Worm (Caenorhabditis elegans) whole organism, L3 larva: Measurements from ENCODE around the gene C02F5.5.

ENCODE experiments used
- R02D3.7 ChIP-seq: fragments of 150-350 bp; optimal IDR thresholded peaks from 2 replicates; lab custom pipeline; 2014; ENCODE audit warnings: missing biosample characterization, missing genetic modification characterization
- aly-2 ChIP-seq: fragments of 150-350 bp; optimal IDR thresholded peaks from 2 replicates; lab custom pipeline; 2014; ENCODE audit warnings: missing biosample characterization, missing genetic modification characterization
- ceh-16 ChIP-seq: sonication (generic microtip); optimal IDR thresholded peaks from 2 replicates; lab custom pipeline; 2017; ENCODE audit warnings: missing biosample characterization, missing genetic modification characterization
- ceh-28 ChIP-seq: fragments of 150-350 bp; optimal IDR thresholded peaks from 2 replicates; lab custom pipeline; 2014; ENCODE audit warnings: missing biosample characterization, missing genetic modification reagents, missing genetic modification characterization
- egl-27 ChIP-seq: sonication (generic microtip); optimal IDR thresholded peaks from 4 replicates; lab custom pipeline; 2017; ENCODE audit warnings: missing biosample characterization, missing genetic modification reagents, missing genetic modification characterization
- egl-5 ChIP-seq: fragments of 150-350 bp; optimal IDR thresholded peaks from 2 replicates; lab custom pipeline; 2017; ENCODE audit warnings: missing biosample characterization, missing genetic modification reagents, missing genetic modification characterization, inconsistent platforms
- elt-1 ChIP-seq: fragments of 150-350 bp; optimal IDR thresholded peaks from 2 replicates; lab custom pipeline; 2014; ENCODE audit warnings: missing biosample characterization, missing genetic modification characterization
- elt-2 ChIP-seq: sonication (generic microtip); optimal IDR thresholded peaks from 2 replicates; lab custom pipeline; 2016; ENCODE audit warnings: missing genetic modification reagents, mild to moderate bottlenecking, missing genetic modification characterization, missing compliant biosample characterization
- elt-3 ChIP-seq, 3 experiments: fragments of 150-350 bp in 1 of 3; sonication (generic microtip) in 2 of 3; optimal IDR thresholded peaks; 2 replicates in 2 of 3; 4 replicates in 1 of 3; lab custom pipeline; 2014 to 2017; ENCODE audit warnings: missing biosample characterization in 3 of 3, missing genetic modification characterization in 3 of 3
- eor-1 ChIP-seq, 2 experiments: fragments of 150-350 bp; optimal IDR thresholded peaks; 2 replicates each; lab custom pipeline; 2014 to 2018; ENCODE audit warnings: missing biosample characterization in 2 of 2, missing genetic modification characterization in 2 of 2
- fkh-10 ChIP-seq: sonication (generic microtip); optimal IDR thresholded peaks from 2 replicates; lab custom pipeline; 2017; ENCODE audit warnings: missing biosample characterization, missing genetic modification reagents, missing genetic modification characterization
- fos-1 ChIP-seq: fragments of 150-350 bp; optimal IDR thresholded peaks from 2 replicates; lab custom pipeline; 2014; ENCODE audit warnings: missing biosample characterization, missing genetic modification characterization
- hmg-11 ChIP-seq: sonication (generic microtip); optimal IDR thresholded peaks from 2 replicates; lab custom pipeline; 2016; ENCODE audit warnings: missing genetic modification characterization, missing compliant biosample characterization
- jun-1 ChIP-seq: fragments of 150-350 bp; optimal IDR thresholded peaks from 2 replicates; lab custom pipeline; 2014; ENCODE audit warnings: missing biosample characterization, missing genetic modification reagents, missing genetic modification characterization
- lin-15B ChIP-seq: fragments of 150-350 bp; optimal IDR thresholded peaks from 2 replicates; lab custom pipeline; 2014; ENCODE audit warnings: missing biosample characterization, missing genetic modification characterization
- lin-39 ChIP-seq: fragments of 150-350 bp; optimal IDR thresholded peaks from 2 replicates; lab custom pipeline; 2018; ENCODE audit warnings: missing biosample characterization, missing genetic modification reagents, missing genetic modification characterization
- lsy-12 ChIP-seq: sonication (generic microtip); optimal IDR thresholded peaks from 2 replicates; lab custom pipeline; 2016; ENCODE audit warnings: mild to moderate bottlenecking, missing genetic modification characterization, missing compliant biosample characterization
- mdl-1 ChIP-seq: fragments of 150-350 bp; optimal IDR thresholded peaks from 2 replicates; lab custom pipeline; 2014; ENCODE audit warnings: missing biosample characterization, missing genetic modification characterization
- nfya-1 ChIP-seq: sonication (generic microtip); optimal IDR thresholded peaks from 2 replicates; lab custom pipeline; 2017; ENCODE audit warnings: missing genetic modification characterization, mild to moderate bottlenecking, missing compliant biosample characterization, antibody characterized with exemption, moderate library complexity; ENCODE audit not compliant: insufficient read depth
- nhr-23 ChIP-seq: fragments of 150-350 bp; optimal IDR thresholded peaks from 2 replicates; lab custom pipeline; 2014; ENCODE audit warnings: missing biosample characterization, missing genetic modification reagents, missing genetic modification characterization
- nhr-237 ChIP-seq: fragments of 150-350 bp; optimal IDR thresholded peaks from 2 replicates; lab custom pipeline; 2014; ENCODE audit warnings: missing biosample characterization, missing genetic modification characterization
- nhr-25 ChIP-seq: sonication (generic microtip); optimal IDR thresholded peaks from 2 replicates; lab custom pipeline; 2017; ENCODE audit warnings: missing biosample characterization, missing genetic modification characterization
- nhr-43 ChIP-seq: sonication (generic microtip); optimal IDR thresholded peaks from 2 replicates; lab custom pipeline; 2016; ENCODE audit warnings: mild to moderate bottlenecking, missing genetic modification characterization, missing compliant biosample characterization; ENCODE audit not compliant: poor library complexity, severe bottlenecking
- nhr-67 ChIP-seq: fragments of 150-350 bp; optimal IDR thresholded peaks from 2 replicates; lab custom pipeline; 2014; ENCODE audit warnings: missing biosample characterization, missing genetic modification characterization
- nhr-77 ChIP-seq: fragments of 150-350 bp; optimal IDR thresholded peaks from 2 replicates; lab custom pipeline; 2014; ENCODE audit warnings: missing biosample characterization, missing genetic modification characterization
- pha-4 ChIP-seq: fragments of 150-350 bp; optimal IDR thresholded peaks from 2 replicates; lab custom pipeline; 2014; ENCODE audit warnings: missing biosample characterization, missing genetic modification reagents, missing genetic modification characterization
- pqm-1 ChIP-seq: fragments of 150-350 bp; optimal IDR thresholded peaks from 2 replicates; lab custom pipeline; 2017; ENCODE audit warnings: missing biosample characterization, missing genetic modification characterization, inconsistent platforms
- snpc-4 ChIP-seq: fragments of 150-350 bp; optimal IDR thresholded peaks from 2 replicates; lab custom pipeline; 2014; ENCODE audit warnings: missing biosample characterization, missing genetic modification characterization
- tbx-2 ChIP-seq: sonication (generic microtip); optimal IDR thresholded peaks from 2 replicates; lab custom pipeline; 2016; ENCODE audit warnings: mild to moderate bottlenecking, missing genetic modification characterization, missing compliant biosample characterization
- unc-62 ChIP-seq: fragments of 150-350 bp; sonication (generic microtip); optimal IDR thresholded peaks from 4 replicates; lab custom pipeline; 2014; ENCODE audit warnings: missing biosample characterization, missing genetic modification reagents, missing genetic modification characterization
- zag-1 ChIP-seq: fragments of 150-350 bp; optimal IDR thresholded peaks from 2 replicates; lab custom pipeline; 2014; ENCODE audit warnings: missing biosample characterization, missing genetic modification characterization
- ztf-11 ChIP-seq: fragments of 150-350 bp; optimal IDR thresholded peaks from 2 replicates; lab custom pipeline; 2014; ENCODE audit warnings: missing biosample characterization, missing genetic modification characterization
- ztf-4 ChIP-seq: fragments of 150-350 bp; optimal IDR thresholded peaks from 2 replicates; lab custom pipeline; 2014; ENCODE audit warnings: missing biosample characterization, missing genetic modification characterization

C02F5.5 gene

ce11 chrIII:8224769-8225168 is 11.2 kb upstream of the C02F5.5 start, which contains the start of gene mob-4:
Gene mob-4 (plus strand): TSS chrIII:8225097.
- TF ChIP-seq lin-15B (tag; lab: Kevin White, UChicago): peak; percentile 57
- peak; percentile 22 for TF ChIP-seq pha-4
- no peak for TF ChIP-seq eor-1 (tag; optimal IDR thresholded peaks at IDR 0.05; lab: Kevin White, UChicago)
- TF ChIP-seq ztf-11: no peak
- TF ChIP-seq ceh-28 (tag; lab: Kevin White, UChicago): no peak
- peak; percentile 11 for TF ChIP-seq nfya-1 (tag; lab: Kevin White, UChicago)
- TF ChIP-seq hmg-11 (tag; lab: Kevin White, UChicago): peak; percentile 41
- no peak for TF ChIP-seq tbx-2 (tag; lab: Kevin White, UChicago)
- TF ChIP-seq elt-1 (tag; lab: Kevin White, UChicago): no peak
- TF ChIP-seq egl-5 (tag; lab: Kevin White, UChicago): peak; percentile 1

DNA sequence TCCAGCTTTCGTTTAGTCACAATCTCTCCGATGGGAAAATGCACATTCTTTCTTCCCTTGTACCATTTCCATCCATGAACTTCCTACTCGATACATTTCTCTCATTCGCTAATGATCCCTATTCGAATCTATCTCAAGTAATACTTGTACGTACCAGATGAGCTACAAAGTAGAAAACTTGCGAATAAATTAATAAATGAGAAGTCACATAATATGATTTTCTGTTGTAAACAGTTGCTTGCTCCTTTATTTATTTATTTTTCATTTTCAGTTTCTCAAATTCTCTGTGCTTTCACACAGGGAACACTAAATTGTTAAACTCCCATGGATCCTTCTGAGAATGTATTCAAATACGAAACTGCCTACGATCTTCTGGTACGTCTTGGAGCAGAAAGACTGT is 9.8 kb upstream of the C02F5.5 start, which contains the start of gene rfs-1:
rfs-1 (plus strand) TSS at position 301 of the 400 bp plus-strand sequence.
- TF ChIP-seq zag-1: no peak
- TF ChIP-seq, all 47 proteins: peak for 0

ce11 chrIII:8227511-8227910 is 8.5 kb upstream of the C02F5.5 start, which contains the start of gene fbxl-1:
Gene fbxl-1 (plus strand): TSS chrIII:8227830.
- TF ChIP-seq R02D3.7 (tag; lab: Kevin White, UChicago): peak; percentile 33
- TF ChIP-seq egl-27: no peak
- TF ChIP-seq ceh-28 (tag; lab: Kevin White, UChicago): peak; percentile 33
- peak; percentile 66 for TF ChIP-seq elt-2 (tag; lab: Kevin White, UChicago)
- TF ChIP-seq lsy-12: peak; percentile 74
- TF ChIP-seq ztf-11: no peak
- peak; percentile 20 for TF ChIP-seq tbx-2 (tag; lab: Kevin White, UChicago)
- TF ChIP-seq fkh-10 (GFP tag; lab: Kevin White, UChicago): peak; percentile 47
- TF ChIP-seq lin-39 (tag; lab: Kevin White, UChicago): peak; percentile 64
- no peak for TF ChIP-seq eor-1 (tag; optimal IDR thresholded peaks at IDR 0.05; lab: Kevin White, UChicago)
- TF ChIP-seq egl-5 (tag; lab: Kevin White, UChicago): peak; percentile 84
- peak; percentile 93 for TF ChIP-seq jun-1 (tag; lab: Kevin White, UChicago)
- TF ChIP-seq ztf-4 (tag; lab: Kevin White, UChicago): peak; percentile 12
- peak; percentile 36 for TF ChIP-seq elt-1 (tag; lab: Kevin White, UChicago)
- TF ChIP-seq fos-1 (tag; lab: Kevin White, UChicago): no peak
- TF ChIP-seq elt-3 (tag; optimal IDR thresholded peaks at IDR 0.05; lab: Kevin White, UChicago): no peak
- peak; percentile 55 for TF ChIP-seq pqm-1 (tag; lab: Kevin White, UChicago)
- TF ChIP-seq nhr-43 (tag; lab: Kevin White, UChicago): peak; percentile 63
- peak; percentile 38 for TF ChIP-seq unc-62
- TF ChIP-seq lin-15B (tag; lab: Kevin White, UChicago): peak; percentile 73
- TF ChIP-seq nhr-25 (tag; lab: Kevin White, UChicago): peak; percentile 26
- TF ChIP-seq mdl-1 (tag; lab: Kevin White, UChicago): peak; percentile 59
- peak; percentile 52 for TF ChIP-seq nhr-23 (tag; lab: Kevin White, UChicago)
- TF ChIP-seq nhr-77 (tag; lab: Kevin White, UChicago): no peak
- peak; percentile 87 for TF ChIP-seq pha-4
- TF ChIP-seq nfya-1 (tag; lab: Kevin White, UChicago): peak; percentile 92
- no peak for TF ChIP-seq aly-2 (tag; lab: Kevin White, UChicago)
- TF ChIP-seq snpc-4: peak; percentile 64
- peak; percentile 94 for TF ChIP-seq hmg-11 (tag; lab: Kevin White, UChicago)

- TF ChIP-seq nhr-67 (tag; lab: Kevin White, UChicago) (no peak), fkh-10 (GFP tag; lab: Kevin White, UChicago) (no peak), ztf-11 (no peak), ceh-16 (tag; lab: Kevin White, UChicago) (no peak), nhr-23 (tag; lab: Kevin White, UChicago) (peak; percentile 2), nhr-237 (tag; lab: Kevin White, UChicago) (no peak), nhr-25 (tag; lab: Kevin White, UChicago) (peak; percentile 48), egl-5 (tag; lab: Kevin White, UChicago) (peak; percentile 25)
Observed at ce11 chrIII:8228916-8229315, 7.1 kb upstream of the C02F5.5 start.
